Worm (Caenorhabditis elegans) whole organism, L4 larva: ENCODE results near the gene glr-1.

Experiments used
- D1046.2 ChIP-seq: fragments of 200-800 bp; sonication (Bioruptor generic); IDR thresholded peaks from 2 replicates; pipeline ENCODE4 v1.3.6; 2022; ENCODE audit warnings: missing genetic modification characterization, missing compliant biosample characterization
- R02D3.7 ChIP-seq: fragments of 150-350 bp; sonication (generic microtip); optimal IDR thresholded peaks from 3 replicates; lab custom pipeline; 2014; ENCODE audit warnings: missing biosample characterization, missing genetic modification characterization
- T26A8.4 ChIP-seq: fragments of 200-800 bp; sonication (Bioruptor generic); IDR thresholded peaks from 2 replicates; pipeline ENCODE4 v1.3.6; 2022; ENCODE audit warnings: missing genetic modification characterization, missing compliant biosample characterization
- Y75B8A.6 ChIP-seq: fragments of 200-800 bp; sonication (Bioruptor generic); IDR thresholded peaks from 2 replicates; pipeline ENCODE4 v1.3.6; 2022; ENCODE audit warnings: missing genetic modification reagents, missing genetic modification characterization, missing compliant biosample characterization
- aha-1 ChIP-seq: fragments of 150-350 bp; peaks from one replicate; lab custom pipeline; 2014; ENCODE audit warnings: missing biosample characterization, missing genetic modification characterization
- attf-4 ChIP-seq: sonication (generic microtip); optimal IDR thresholded peaks from 3 replicates; lab custom pipeline; 2017; ENCODE audit warnings: missing biosample characterization, missing genetic modification characterization
- ceh-20 ChIP-seq: fragments of 200-800 bp; sonication (Bioruptor generic); IDR thresholded peaks from 2 replicates; pipeline ENCODE4 v1.3.6; 2022; ENCODE audit warnings: missing genetic modification reagents, missing genetic modification characterization, missing compliant biosample characterization
- ceh-28 ChIP-seq: fragments of 150-350 bp; optimal IDR thresholded peaks from 2 replicates; lab custom pipeline; 2014; ENCODE audit warnings: missing biosample characterization, missing genetic modification reagents, missing genetic modification characterization
- ces-1 ChIP-seq: fragments of 150-350 bp; sonication (generic microtip); optimal IDR thresholded peaks from 4 replicates; lab custom pipeline; 2014; ENCODE audit warnings: missing biosample characterization, missing genetic modification reagents, missing genetic modification characterization
- ctbp-1 ChIP-seq: fragments of 200-800 bp; sonication (Bioruptor generic); IDR thresholded peaks from 2 replicates; pipeline ENCODE4 v1.3.6; 2022; ENCODE audit warnings: missing genetic modification reagents, missing genetic modification characterization, missing compliant biosample characterization
- daf-16 ChIP-seq, 3 experiments: sonication (generic microtip); optimal IDR thresholded peaks; 2 replicates each; lab custom pipeline; 2016 to 2017; ENCODE audit warnings: missing genetic modification characterization in 3 of 3, missing genetic modification reagents in 3 of 3, mild to moderate bottlenecking in 2 of 3, missing compliant biosample characterization in 2 of 3, missing biosample characterization in 1 of 3, moderate library complexity in 1 of 3
- daf-19 ChIP-seq: fragments of 200-800 bp; sonication (Bioruptor generic); conservative IDR thresholded peaks from 2 replicates; pipeline ENCODE4 v1.3.6; 2022; ENCODE audit warnings: missing genetic modification characterization, missing compliant biosample characterization
- dmd-8 ChIP-seq: fragments of 200-800 bp; sonication (Bioruptor generic); IDR thresholded peaks from 2 replicates; pipeline ENCODE4 v1.3.6; 2022; ENCODE audit warnings: missing genetic modification characterization, missing compliant biosample characterization
- dmd-9 ChIP-seq: fragments of 200-800 bp; sonication (Bioruptor generic); IDR thresholded peaks from 2 replicates; pipeline ENCODE4 v1.3.6; 2022; ENCODE audit warnings: missing genetic modification reagents, missing genetic modification characterization, missing compliant biosample characterization
- duxl-1 ChIP-seq: sonication (generic microtip); optimal IDR thresholded peaks from 2 replicates; lab custom pipeline; 2016; ENCODE audit warnings: mild to moderate bottlenecking, missing genetic modification characterization, moderate library complexity, missing compliant biosample characterization; ENCODE audit not compliant: poor library complexity
- fkh-10 ChIP-seq: fragments of 150-350 bp; optimal IDR thresholded peaks from 2 replicates; lab custom pipeline; 2014; ENCODE audit warnings: missing biosample characterization, missing genetic modification reagents, missing genetic modification characterization
- fos-1 ChIP-seq: fragments of 150-350 bp; optimal IDR thresholded peaks from 2 replicates; lab custom pipeline; 2014; ENCODE audit warnings: missing biosample characterization, missing genetic modification characterization
- hlh-30 ChIP-seq: sonication (generic microtip); optimal IDR thresholded peaks from 2 replicates; lab custom pipeline; 2017; ENCODE audit warnings: antibody characterized with exemption, mild to moderate bottlenecking, missing genetic modification characterization, missing compliant biosample characterization; ENCODE audit not compliant: insufficient read depth
- hmg-1.1 ChIP-seq: fragments of 200-800 bp; sonication (Bioruptor generic); IDR thresholded peaks from 2 replicates; pipeline ENCODE4 v1.3.6; 2022; ENCODE audit warnings: missing genetic modification reagents, missing genetic modification characterization, missing compliant biosample characterization
- lim-7 ChIP-seq: fragments of 200-800 bp; sonication (Bioruptor generic); IDR thresholded peaks from 2 replicates; pipeline ENCODE4 v1.3.6; 2022; ENCODE audit warnings: missing genetic modification characterization, missing compliant biosample characterization
- lin-1 ChIP-seq: fragments of 200-800 bp; sonication (Bioruptor generic); IDR thresholded peaks from 2 replicates; pipeline ENCODE4 v1.3.6; 2022; ENCODE audit warnings: missing genetic modification reagents, missing genetic modification characterization, missing compliant biosample characterization
- lin-15B ChIP-seq: fragments of 150-350 bp; sonication (generic microtip); optimal IDR thresholded peaks from 3 replicates; lab custom pipeline; 2014; ENCODE audit warnings: missing biosample characterization, missing genetic modification characterization
- lin-38 ChIP-seq: fragments of 200-800 bp; sonication (Bioruptor generic); IDR thresholded peaks from 2 replicates; pipeline ENCODE4 v1.3.6; 2022; ENCODE audit warnings: missing genetic modification reagents, missing genetic modification characterization, missing compliant biosample characterization
- lin-39 ChIP-seq: fragments of 150-350 bp; optimal IDR thresholded peaks from 2 replicates; lab custom pipeline; 2014; ENCODE audit warnings: missing biosample characterization, missing genetic modification reagents, missing genetic modification characterization
- lsy-2 ChIP-seq, 2 experiments: fragments of 150-350 bp in 1 of 2; sonication (generic microtip) in 1 of 2; optimal IDR thresholded peaks; 2 replicates each; lab custom pipeline; 2014 to 2017; ENCODE audit warnings: missing biosample characterization in 2 of 2, missing genetic modification characterization in 2 of 2
- mdt-29 ChIP-seq: fragments of 200-800 bp; sonication (Bioruptor generic); IDR thresholded peaks from 2 replicates; pipeline ENCODE4 v1.3.6; 2022; ENCODE audit warnings: missing genetic modification reagents, missing genetic modification characterization, missing compliant biosample characterization
- mep-1 ChIP-seq: fragments of 150-350 bp; sonication (generic microtip); optimal IDR thresholded peaks from 3 replicates; lab custom pipeline; 2014; ENCODE audit warnings: missing biosample characterization, missing genetic modification characterization
- mxl-2 ChIP-seq: fragments of 200-800 bp; sonication (Bioruptor generic); conservative IDR thresholded peaks from 2 replicates; pipeline ENCODE4 v1.3.6; 2022; ENCODE audit warnings: missing genetic modification reagents, missing genetic modification characterization, missing compliant biosample characterization
- mxl-3 ChIP-seq: fragments of 200-800 bp; sonication (Bioruptor generic); optimal IDR thresholded peaks from 2 replicates; lab custom pipeline; 2018; ENCODE audit warnings: mild to moderate bottlenecking, missing genetic modification characterization, missing compliant biosample characterization
- nhr-102 ChIP-seq: sonication (generic microtip); optimal IDR thresholded peaks from 2 replicates; lab custom pipeline; 2016; ENCODE audit warnings: mild to moderate bottlenecking, missing genetic modification characterization, moderate library complexity, missing compliant biosample characterization
- nhr-111 ChIP-seq: fragments of 200-800 bp; sonication (Bioruptor generic); optimal IDR thresholded peaks from 2 replicates; lab custom pipeline; 2018; ENCODE audit warnings: mild to moderate bottlenecking, missing genetic modification characterization, missing compliant biosample characterization
- nhr-42 ChIP-seq: fragments of 200-800 bp; sonication (Bioruptor generic); IDR thresholded peaks from 2 replicates; pipeline ENCODE4 v1.3.6; 2022; ENCODE audit warnings: missing genetic modification characterization, missing compliant biosample characterization
- nhr-48 ChIP-seq: sonication (generic microtip); optimal IDR thresholded peaks from 2 replicates; lab custom pipeline; 2016; ENCODE audit warnings: mild to moderate bottlenecking, missing genetic modification characterization, missing compliant biosample characterization
- nhr-77 ChIP-seq: fragments of 150-350 bp; optimal IDR thresholded peaks from 2 replicates; lab custom pipeline; 2014; ENCODE audit warnings: missing biosample characterization, missing genetic modification characterization
- rbr-2 ChIP-seq: sonication (generic microtip); optimal IDR thresholded peaks from 2 replicates; lab custom pipeline; 2016; ENCODE audit warnings: missing genotype, missing genetic modification characterization, missing compliant biosample characterization
- saeg-2 ChIP-seq: fragments of 200-800 bp; sonication (Bioruptor generic); IDR thresholded peaks from 2 replicates; pipeline ENCODE4 v1.3.6; 2022; ENCODE audit warnings: missing genetic modification reagents, missing genetic modification characterization, missing compliant biosample characterization
- set-16 ChIP-seq: fragments of 200-800 bp; sonication (Bioruptor generic); IDR thresholded peaks from 2 replicates; pipeline ENCODE4 v1.3.6; 2022; ENCODE audit warnings: missing genetic modification reagents, missing genetic modification characterization, missing compliant biosample characterization
- skn-1 ChIP-seq: fragments of 150-350 bp; optimal IDR thresholded peaks from 2 replicates; lab custom pipeline; 2014; ENCODE audit warnings: missing biosample characterization, missing genetic modification characterization
- unc-130 ChIP-seq: sonication (generic microtip); optimal IDR thresholded peaks from 2 replicates; lab custom pipeline; 2016; ENCODE audit warnings: missing genetic modification reagents, missing genetic modification characterization, missing compliant biosample characterization
- unc-62 ChIP-seq, 3 experiments: fragments of 150-350 bp in 1 of 3; sonication (generic microtip); optimal IDR thresholded peaks in 2 of 3; peaks in 1 of 3; 1 replicate in 1 of 3; 2 replicates in 2 of 3; lab custom pipeline; 2014 to 2017; ENCODE audit warnings: missing biosample characterization in 3 of 3, missing genetic modification characterization in 3 of 3, missing genetic modification reagents in 3 of 3, missing genotype in 1 of 3
- vab-7 ChIP-seq: fragments of 200-800 bp; sonication (Bioruptor generic); IDR thresholded peaks from 2 replicates; pipeline ENCODE4 v1.3.6; 2022; ENCODE audit warnings: missing genetic modification reagents, missing genetic modification characterization, missing compliant biosample characterization
- ztf-11 ChIP-seq: fragments of 150-350 bp; optimal IDR thresholded peaks from 2 replicates; lab custom pipeline; 2014; ENCODE audit warnings: missing biosample characterization, missing genetic modification characterization

glr-1 gene

DNA sequence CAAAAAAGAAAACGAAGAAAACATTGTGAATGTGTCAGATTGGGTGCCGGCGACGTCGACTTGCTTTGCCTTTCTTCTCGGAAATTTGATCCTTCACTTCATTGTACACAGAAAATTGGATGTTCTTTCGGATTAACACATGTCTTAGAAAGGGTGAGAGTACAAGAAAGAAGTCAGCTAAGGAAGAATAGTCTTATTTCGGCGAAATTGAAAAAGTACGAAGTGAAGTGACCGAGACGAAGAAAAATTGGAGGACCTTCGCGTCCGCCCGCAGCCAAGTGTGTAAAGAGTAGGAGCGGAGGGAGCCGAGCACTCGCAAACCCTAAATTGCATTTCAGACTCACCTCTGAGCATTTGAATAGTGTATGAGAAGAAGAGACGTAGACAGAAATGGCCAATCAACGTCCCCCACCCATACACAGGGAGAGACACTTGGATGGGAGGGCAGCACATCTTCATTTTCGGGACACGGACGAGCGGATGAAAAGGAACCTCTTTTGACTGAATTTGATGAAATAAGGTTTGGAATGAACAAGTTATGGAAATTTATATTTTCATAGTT is at the start of gene glr-1:
Gene glr-1, minus strand, starts transcription at position 51 of the 562 bp plus-strand sequence.
- TF ChIP-seq aha-1 (tag; lab: Kevin White, UChicago) (peak; percentile 91), lin-15B (tag; lab: Kevin White, UChicago) (no peak), ceh-28 (no peak), nhr-42 (GFP tag; lab: Robert Waterston, UW) (no peak), nhr-102 (tag; lab: Kevin White, UChicago) (no peak), nhr-48 (no peak), daf-19 (no peak), ceh-20 (GFP tag; lab: Robert Waterston, UW) (no peak), unc-62 (GFP tag; optimal IDR thresholded peaks at IDR 0.05 in 1 of 2; lab: Kevin White, UChicago) (no peak), unc-62 (tag; optimal IDR thresholded peaks at IDR 0.05; lab: Kevin White, UChicago) (no peak), fkh-10 (peak; percentile 92), mdt-29 (no peak), mxl-3 (GFP tag; lab: Kevin White, UChicago) (no peak), attf-4 (tag; lab: Kevin White, UChicago) (no peak), unc-130 (GFP tag; lab: Kevin White, UChicago) (no peak), ctbp-1 (GFP tag; lab: Robert Waterston, UW) (0 out of 2 replicates have a peak, but pooled peaks have one; percentile 25), ztf-11 (tag; lab: Kevin White, UChicago) (no peak), dmd-9 (GFP tag; lab: Robert Waterston, UW) (no peak), R02D3.7 (no peak)

DNA sequence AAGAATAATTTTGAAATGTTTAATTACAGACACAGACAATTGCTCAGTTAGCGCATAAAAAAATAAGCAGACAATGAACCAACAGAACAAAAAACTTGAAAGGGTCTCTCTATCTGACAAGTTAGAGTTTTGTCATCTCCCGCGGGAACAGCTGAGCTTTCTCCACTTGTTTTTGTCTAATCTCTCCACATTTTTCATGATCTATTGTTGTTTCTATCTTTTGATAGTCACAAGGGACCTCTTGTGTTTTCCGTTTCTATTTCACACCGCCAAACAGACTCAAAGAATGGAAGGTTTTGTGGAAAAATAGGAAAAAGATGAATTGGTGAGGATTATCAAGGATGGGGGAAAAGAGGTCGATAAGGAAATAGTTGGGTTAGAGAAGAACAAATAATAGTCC is 48.4 kb upstream of the glr-1 start:
- TF ChIP-seq T26A8.4 (GFP tag; lab: Robert Waterston, UW) = no peak
- 0 out of 2 replicates have a peak, but pooled peaks have one; percentile 36 for TF ChIP-seq ceh-20 (GFP tag; lab: Robert Waterston, UW)
- TF ChIP-seq saeg-2 = no peak
- no peak for TF ChIP-seq vab-7 (GFP tag; lab: Robert Waterston, UW)
- TF ChIP-seq dmd-8 (GFP tag; lab: Robert Waterston, UW) = no peak
- TF ChIP-seq set-16 = no peak
- peak in 1 of 2 experiments; percentile 30 for TF ChIP-seq daf-16 (GFP tag; optimal IDR thresholded peaks at IDR 0.05; lab: Kevin White, UChicago)
- no peak for TF ChIP-seq daf-16 (tag; optimal IDR thresholded peaks at IDR 0.05; lab: Kevin White, UChicago)
- TF ChIP-seq lin-39 (tag; lab: Kevin White, UChicago) = peak; percentile 11
- TF ChIP-seq ces-1 (GFP tag; lab: Kevin White, UChicago) = no peak
- TF ChIP-seq nhr-111 = no peak
- no peak for TF ChIP-seq mxl-2 (GFP tag; lab: Robert Waterston, UW)
- no peak for TF ChIP-seq lim-7 (GFP tag; lab: Robert Waterston, UW)
- no peak for TF ChIP-seq lin-1 (GFP tag; lab: Robert Waterston, UW)
- peak; percentile 5 for TF ChIP-seq rbr-2 (tag; lab: Kevin White, UChicago)
- TF ChIP-seq hmg-1.1 (GFP tag; lab: Robert Waterston, UW) = 0 out of 2 replicates have a peak, but pooled peaks have one; percentile 10
- TF ChIP-seq hlh-30 (tag; lab: Kevin White, UChicago) = peak; percentile 32
- TF ChIP-seq skn-1 (tag; lab: Kevin White, UChicago) = no peak
- TF ChIP-seq unc-62 (GFP tag; optimal IDR thresholded peaks at IDR 0.05 in 1 of 2; lab: Kevin White, UChicago) = peak in 1 of 2 experiments; percentile 94
- no peak for TF ChIP-seq unc-62 (tag; optimal IDR thresholded peaks at IDR 0.05; lab: Kevin White, UChicago)
- no peak for TF ChIP-seq mdt-29
- TF ChIP-seq nhr-77 (tag; lab: Kevin White, UChicago) = no peak
- TF ChIP-seq lsy-2 (tag; optimal IDR thresholded peaks at IDR 0.05; lab: Kevin White, UChicago) = peak in 1 of 2 experiments; percentile 44
- peak; percentile 27 for TF ChIP-seq mep-1
- no peak for TF ChIP-seq fos-1 (tag; lab: Kevin White, UChicago)
- TF ChIP-seq Y75B8A.6 = no peak
- TF ChIP-seq D1046.2 = no peak
- no peak for TF ChIP-seq lin-38 (GFP tag; lab: Robert Waterston, UW)
- TF ChIP-seq duxl-1 = no peak
- TF ChIP-seq, all 104 proteins: peak for 9
